Fruit fly (Drosophila melanogaster) ovary, adult (tissue): ENCODE measurements around the gene Uggt.

Source experiments
- CG17801 ChIP-seq: fragments of 200-800 bp; optimal IDR thresholded peaks from 2 replicates; lab custom pipeline; 2019; ENCODE audit warnings: missing biosample characterization, mild to moderate bottlenecking, missing genetic modification characterization, moderate library complexity; ENCODE audit not compliant: partially characterized antibody

The Uggt gene

DNA sequence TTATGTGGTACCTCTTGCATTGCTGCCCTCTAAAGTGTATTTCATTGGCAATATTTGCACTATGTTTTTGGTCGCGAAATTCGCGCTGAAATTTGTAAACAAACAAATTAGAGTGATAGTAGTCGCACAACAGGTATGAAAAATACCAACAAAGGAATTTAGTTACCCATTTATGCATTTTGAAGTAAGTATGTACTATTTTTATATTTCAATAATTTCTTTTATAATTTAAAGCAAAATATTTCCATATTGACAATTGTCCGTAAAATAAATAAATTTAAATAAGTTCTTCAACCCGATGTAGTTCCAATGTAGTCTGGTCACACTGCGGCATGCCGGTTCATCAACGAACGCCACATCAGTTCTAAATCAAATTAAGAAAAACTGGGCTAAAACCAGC is at the start of gene Uggt, which contains the start of gene Rad9:
Uggt (plus strand) TSS at position 308 of the 400 bp plus-strand sequence.
Rad9 (minus strand) TSS at position 114 of the 400 bp plus-strand sequence.
- peak; percentile 15 for TF ChIP-seq CG17801 (GFP tag; lab: Kevin White, UChicago)

DNA sequence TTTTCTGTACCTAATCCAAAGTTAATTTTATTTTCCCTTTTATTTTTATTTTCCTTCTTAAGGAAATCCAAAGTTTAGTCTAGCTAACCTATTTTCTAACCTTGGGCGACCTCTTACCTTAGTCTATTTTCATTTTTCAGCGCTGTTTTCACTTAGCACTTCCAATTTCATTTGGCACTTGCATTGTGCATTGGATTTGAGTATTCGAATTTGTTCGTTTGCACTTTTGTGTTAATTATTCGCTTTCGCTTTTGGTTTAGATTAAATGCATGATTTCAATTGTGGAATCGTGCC is 49.4 kb upstream of the Uggt start:
- no peak for TF ChIP-seq CG17801 (GFP tag; lab: Kevin White, UChicago)

DNA sequence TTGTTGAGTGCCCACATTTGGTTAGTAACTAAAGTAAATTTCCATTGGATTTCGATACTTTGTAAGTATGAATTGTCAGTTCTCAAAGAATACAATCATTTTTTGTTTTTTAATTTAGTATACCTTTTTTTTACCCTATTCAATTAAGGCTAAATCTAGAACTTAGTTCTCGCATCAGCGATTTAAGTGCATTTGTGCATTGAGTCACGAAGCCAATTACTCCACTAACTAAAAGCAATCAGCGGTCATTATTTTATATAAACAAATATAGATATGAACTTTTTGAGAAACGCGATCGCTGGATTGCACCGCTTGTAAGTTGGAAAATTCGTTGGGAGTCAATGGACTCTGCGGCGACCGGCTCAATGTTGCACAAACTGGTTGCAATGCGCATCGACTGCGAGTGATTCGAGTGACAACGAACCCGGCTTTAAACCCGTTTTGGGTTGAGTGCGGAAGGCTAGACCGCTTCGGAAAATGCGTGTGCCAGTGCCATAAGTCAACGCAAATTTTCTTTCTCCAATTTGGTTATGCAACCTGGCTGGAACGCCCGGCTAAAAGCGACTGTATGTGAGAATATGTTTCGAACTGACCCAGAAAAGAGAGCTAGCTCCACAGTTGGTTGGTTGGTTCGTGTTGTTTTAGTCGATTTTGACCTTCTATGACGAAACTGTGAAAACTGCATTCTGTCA is 48.5 kb upstream of the Uggt start:
- no peak for TF ChIP-seq CG17801 (GFP tag; lab: Kevin White, UChicago)

DNA sequence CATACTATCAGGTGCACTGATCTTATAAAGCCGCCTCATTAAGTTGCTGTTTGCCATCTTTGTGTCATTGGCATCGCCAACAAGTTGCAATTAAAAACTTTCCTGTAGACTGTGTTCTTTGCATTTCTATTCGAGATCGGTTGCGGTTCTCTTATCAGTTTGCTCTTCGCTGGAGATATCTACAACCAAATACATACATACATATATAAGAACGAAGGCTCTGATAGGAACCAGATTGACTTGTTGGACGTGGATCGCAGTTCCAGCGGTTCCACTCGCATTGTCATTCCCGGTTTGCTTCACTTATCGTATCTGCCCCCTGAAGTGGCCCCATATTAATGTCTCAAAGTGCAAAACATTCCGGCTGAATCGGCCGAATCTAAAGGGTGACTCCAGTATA is 47.7 kb upstream of the Uggt start:
- TF ChIP-seq CG17801 (GFP tag; lab: Kevin White, UChicago) = no peak

DNA sequence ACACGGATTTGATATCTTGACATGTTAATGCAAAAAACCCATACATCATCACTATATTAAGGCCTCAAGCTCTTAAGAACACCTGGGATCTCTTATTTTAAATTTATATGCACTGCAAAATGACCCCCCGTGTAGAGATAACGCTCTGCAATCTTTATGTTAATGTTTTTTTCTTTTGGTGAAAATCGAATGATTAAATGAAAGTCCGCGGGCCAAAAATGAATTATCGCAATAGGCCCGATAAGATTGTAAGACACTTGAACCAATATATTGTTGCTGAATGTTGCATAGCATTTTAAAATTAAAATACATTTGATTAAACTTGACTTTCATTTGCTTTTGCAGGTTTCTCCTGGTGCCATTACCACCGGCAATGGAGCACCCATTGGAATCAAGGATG is 46.6 kb upstream of the Uggt start:
- no peak for TF ChIP-seq CG17801 (GFP tag; lab: Kevin White, UChicago)

DNA sequence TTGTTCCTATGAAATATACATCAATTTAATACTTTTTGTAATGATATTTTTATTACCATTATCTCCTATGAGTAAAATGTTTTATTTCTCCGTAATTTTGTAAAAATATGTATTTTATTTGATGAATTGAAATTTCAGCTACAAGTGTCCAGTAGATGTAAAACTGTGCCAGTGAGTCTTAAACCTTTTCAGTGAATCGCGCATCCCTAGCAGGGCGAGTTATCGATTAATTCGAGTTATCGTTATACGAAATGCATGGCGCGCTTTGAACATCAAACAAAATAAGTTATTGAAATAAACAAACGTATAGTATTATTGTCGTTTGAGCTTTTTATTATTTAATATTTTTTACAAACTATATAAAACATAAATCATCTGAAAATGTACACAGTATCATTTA is 44.2 kb upstream of the Uggt start:
- TF ChIP-seq CG17801 (GFP tag; lab: Kevin White, UChicago) = no peak

DNA sequence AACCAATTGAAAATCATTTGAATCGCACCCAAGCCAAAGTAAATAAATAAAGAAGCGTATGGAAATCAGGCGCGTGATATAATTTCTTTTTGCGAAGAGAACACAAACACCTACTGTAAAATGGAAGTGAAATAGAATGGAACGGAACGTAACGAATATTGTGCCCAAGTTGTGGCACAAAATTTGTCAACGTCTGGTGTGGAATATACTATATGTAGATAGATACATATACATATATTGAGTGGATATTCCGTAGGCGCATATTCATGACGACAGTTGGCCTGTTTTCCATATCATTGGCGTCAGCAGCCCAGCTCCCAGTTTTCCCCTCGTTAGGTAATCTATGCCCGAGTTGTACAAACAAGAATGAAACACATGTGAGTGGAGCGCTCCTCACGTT is 40.4 kb upstream of the Uggt start:
- TF ChIP-seq CG17801 (GFP tag; lab: Kevin White, UChicago) = no peak

DNA sequence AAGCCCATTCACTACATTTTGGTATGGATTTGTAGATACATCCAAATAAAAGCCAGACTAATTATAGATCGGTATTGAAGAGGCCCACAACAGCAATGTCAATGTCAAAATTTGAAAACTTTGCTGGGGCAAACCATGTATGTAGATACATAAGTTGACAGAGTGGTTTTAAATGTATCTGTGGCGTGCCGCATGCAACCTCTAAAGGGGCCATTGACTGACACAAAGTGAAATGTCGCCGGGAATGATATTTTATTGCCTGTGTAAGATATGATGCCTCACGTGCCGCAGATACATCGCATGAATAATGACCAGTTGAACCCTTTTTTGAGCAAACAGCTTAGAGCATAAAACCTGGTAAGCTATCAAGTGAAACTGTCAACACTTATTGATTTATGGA is 39.8 kb upstream of the Uggt start:
- no peak for TF ChIP-seq CG17801 (GFP tag; lab: Kevin White, UChicago)

DNA sequence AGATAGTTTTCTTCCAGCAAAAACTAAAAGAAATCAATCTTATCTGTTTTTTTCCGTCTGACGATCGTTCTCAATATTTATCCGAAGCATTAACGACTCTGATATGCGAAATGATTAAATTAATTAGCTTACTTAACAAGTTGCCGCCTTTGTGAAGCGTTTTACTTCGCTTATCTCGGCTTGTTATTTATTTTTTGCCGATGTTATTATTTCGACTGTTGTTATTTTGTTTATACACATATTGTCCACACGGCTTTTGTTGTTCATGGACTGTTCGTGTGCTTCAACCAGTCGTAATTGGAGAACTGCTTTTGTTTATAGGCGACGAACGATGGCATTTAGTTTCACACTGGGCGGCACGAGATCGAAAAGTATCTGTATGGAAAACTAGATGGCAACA is 39.3 kb upstream of the Uggt start:
- TF ChIP-seq CG17801 (GFP tag; lab: Kevin White, UChicago) = peak; percentile 9

DNA sequence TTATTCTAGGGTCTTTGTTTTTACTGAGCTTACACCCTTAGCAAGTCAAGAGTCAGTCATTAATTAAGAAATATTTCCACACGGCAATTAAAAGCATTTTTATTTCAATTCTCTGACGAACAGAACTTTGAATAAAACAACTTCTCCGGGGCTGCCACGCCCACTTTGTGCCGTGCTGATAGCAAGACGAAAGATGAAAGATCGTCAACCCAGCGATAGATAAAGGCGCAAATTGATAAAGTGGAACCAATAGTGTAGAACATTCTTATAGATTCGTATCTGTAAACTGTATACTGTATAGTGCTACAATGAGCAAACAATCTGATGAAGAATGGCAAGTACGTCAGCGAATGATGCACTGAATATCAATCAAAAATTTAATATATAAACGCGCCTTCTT is 37.6 kb upstream of the Uggt start:
- no peak for TF ChIP-seq CG17801 (GFP tag; lab: Kevin White, UChicago)

DNA sequence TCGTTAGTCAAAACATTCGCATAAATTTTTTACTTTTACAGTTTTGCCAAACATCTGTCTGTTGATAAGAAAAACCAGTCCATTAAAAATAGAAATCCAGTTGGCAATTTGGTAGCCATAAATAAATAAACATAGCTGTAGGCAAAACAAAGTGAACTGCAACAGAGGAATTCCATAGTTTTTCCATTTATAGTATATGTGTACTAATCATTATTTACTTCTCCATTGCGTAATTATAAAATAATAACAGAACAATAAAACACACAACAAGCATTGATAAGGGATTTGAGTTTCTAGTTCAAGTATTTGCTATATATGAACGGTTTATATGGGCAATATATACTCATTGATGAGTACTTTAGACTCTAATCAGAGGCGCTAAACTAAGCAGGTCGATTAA is 35.9 kb upstream of the Uggt start:
- TF ChIP-seq CG17801 (GFP tag; lab: Kevin White, UChicago) = no peak

DNA sequence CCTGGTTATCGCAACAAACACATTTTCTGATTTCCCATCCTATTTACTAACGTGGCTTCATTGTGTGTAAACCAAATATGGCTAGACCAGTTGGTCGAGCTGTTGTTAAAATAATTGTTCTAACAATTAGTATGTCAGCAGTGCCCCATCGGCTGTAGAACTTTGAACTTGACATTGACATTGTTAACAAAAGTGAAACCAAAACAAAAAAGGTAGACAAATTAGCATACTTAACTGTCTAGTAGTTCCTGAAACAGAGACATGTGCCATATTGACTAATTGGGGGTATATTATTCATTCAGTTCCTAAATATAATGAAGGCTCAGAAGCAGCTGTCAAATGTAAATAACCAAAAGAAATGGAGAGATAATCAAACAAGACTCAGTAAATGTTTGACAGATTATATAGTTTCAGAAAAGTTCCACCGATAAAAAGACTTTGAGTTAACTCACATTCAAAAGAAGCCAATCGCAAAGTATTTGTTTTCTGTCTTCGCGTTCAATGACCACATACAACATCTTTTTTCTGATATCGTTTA is 34.8 kb upstream of the Uggt start:
- no peak for TF ChIP-seq CG17801 (GFP tag; lab: Kevin White, UChicago)

DNA sequence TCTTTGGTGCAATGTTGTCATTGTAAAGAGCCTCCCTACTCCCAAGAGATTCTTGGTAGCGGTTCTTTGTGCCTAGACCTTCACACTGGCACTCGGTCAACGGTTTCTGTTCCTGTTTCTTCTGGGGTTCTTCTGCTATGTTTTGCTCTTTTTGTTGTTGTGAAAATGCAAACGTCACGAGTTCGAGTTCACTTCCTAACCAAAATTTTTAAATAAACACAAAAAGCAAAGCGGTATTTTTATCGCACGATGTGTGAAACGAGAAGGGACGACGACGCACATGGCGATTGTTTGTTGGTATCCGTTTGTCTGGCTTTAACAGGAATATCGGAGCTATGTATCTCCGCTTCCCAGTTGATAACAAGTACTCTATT is 32.6 kb upstream of the Uggt start:
- TF ChIP-seq CG17801 (GFP tag; lab: Kevin White, UChicago) = no peak

DNA sequence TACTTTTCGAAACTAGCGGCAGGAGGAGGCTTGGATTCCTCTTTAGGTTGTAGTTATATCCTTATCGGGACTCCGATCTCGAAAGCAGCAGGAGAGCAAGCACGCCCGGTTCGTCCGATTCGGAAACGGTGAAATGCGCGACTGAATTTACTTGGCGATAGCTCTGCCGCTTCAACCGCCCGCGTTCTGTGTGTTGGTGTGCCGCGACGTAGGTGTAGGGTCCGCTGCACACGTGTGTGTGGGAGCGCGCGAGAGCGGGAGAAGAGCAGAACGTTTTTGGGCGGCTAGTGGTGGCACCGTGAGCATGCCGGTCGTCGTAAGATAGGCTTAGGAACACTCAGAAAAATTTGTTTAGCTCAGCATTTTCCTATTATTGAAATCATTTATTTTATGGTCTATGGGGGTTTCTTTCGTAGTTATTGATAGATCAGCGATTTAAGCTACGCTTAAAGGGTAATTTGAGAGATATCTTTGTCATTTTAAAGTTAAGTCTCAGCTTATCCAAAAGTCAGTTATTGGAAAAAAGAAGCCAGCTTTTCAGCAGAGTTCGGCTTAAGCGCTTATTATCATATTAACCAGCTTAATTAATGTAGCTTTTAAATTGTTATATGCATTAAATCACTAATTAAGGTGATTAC is 32.1 kb upstream of the Uggt start:
- peak; percentile 66 for TF ChIP-seq CG17801 (GFP tag; lab: Kevin White, UChicago)

DNA sequence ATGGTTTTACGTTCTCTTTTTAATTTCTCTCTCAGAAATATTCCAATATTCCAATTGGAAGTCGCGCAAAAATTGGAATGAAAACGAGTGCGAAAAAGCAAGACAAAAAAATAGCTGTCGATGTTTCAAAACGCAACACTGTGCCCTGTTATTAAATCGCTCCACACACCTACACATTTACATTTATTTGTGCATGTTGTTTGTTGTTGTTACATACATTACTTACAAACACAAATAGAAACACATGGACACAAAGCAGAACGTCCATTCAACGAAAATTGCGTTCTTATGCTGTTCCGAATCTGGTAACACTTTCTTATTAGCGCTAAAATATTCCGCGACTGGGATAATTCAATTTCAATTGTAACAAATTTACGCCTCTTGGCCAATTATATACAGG is 31.3 kb upstream of the Uggt start:
- TF ChIP-seq CG17801 (GFP tag; lab: Kevin White, UChicago) = peak; percentile 18

DNA sequence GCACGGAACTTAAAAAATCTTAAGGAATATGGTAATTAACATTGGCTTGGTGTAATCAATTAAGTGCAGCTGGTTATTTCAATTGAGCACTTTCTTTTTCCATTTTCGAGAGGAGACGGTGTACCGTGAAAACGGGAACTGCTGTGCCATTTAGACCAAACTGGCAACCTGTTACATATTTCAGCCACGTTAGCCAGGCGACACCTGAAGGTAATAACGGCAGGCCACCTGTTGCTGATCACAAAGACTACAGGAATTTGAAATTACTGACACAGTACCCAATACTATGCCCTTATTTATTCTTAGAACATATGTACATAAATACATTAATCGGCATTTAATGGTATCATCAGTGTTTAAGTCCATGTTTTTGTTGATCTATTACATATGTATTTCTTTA is 30.3 kb upstream of the Uggt start:
- no peak for TF ChIP-seq CG17801 (GFP tag; lab: Kevin White, UChicago)
